Fruit fly (Drosophila melanogaster): ENCODE measurements around the gene CG12091.

The CG12091 gene

DNA sequence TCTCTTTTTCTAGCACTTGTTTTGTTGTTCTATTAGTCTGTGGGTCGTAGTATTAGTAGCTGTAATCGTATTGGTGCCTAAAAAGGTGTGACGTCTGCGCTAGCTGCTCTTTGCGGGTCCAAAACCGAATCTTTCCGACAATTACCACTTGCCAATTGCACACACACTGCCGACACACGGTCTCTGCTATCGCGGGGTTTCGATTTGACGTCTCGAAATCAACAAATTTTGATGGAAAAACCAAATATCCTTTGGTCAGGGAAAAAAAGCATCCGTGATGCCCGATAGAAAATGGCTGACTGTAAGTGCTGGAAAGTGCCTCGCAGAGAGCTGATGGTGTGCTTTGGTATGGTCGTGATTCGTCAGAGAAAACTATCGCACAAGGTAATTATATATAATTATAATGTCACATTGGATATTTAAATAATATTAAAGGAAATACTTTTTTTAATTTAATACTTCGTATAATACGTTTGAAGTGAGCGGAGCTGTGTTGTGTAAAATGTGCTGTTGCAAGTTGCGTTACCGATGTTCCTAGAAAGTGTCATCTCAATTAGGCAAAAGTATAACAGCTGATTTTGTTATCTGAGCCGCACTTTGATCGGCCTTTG, 21.6 kb upstream of the CG12091 start, which contains the start of the genes Pex10 and CG12099 (continued):
- peak; percentile 82 for TF ChIP-seq otp (GFP tag; IDR thresholded peaks at IDR 0.05)
- peak; percentile 89 for TF ChIP-seq CG14441 (GFP tag; IDR thresholded peaks at IDR 0.05)
- peak; percentile 76 for TF ChIP-seq CG7987 (GFP tag; optimal IDR thresholded peaks at IDR 0.05)
- peak; percentile 89 for TF ChIP-seq Bgb (GFP tag; IDR thresholded peaks at IDR 0.05; ENCODE audit: partially characterized antibody)
- peak; percentile 83 for TF ChIP-seq ttk (GFP tag; IDR thresholded peaks at IDR 0.05)
- TF ChIP-seq unpg (GFP tag; optimal IDR thresholded peaks at IDR 0.05) = peak; percentile 86
- TF ChIP-seq NfI (GFP tag; optimal IDR thresholded peaks at IDR 0.05) = peak; percentile 90
- peak; percentile 88 for TF ChIP-seq zfh1 (GFP tag; IDR thresholded peaks at IDR 0.05)
- TF ChIP-seq CG2202 (tag; optimal IDR thresholded peaks at IDR 0.05) = peak; percentile 69
- peak; percentile 85 for TF ChIP-seq CG3281 (GFP tag; optimal IDR thresholded peaks at IDR 0.05)
- TF ChIP-seq Dip3 (GFP tag; optimal IDR thresholded peaks at IDR 0.05) = peak; percentile 73
- peak; percentile 92 for TF ChIP-seq CG10543 (GFP tag; optimal IDR thresholded peaks at IDR 0.05)
- TF ChIP-seq abd-A (tag; optimal IDR thresholded peaks at IDR 0.05) = no peak
- TF ChIP-seq CG17385 (GFP tag; optimal IDR thresholded peaks at IDR 0.05) = peak; percentile 76
- peak; percentile 93 for TF ChIP-seq NFAT (GFP tag; IDR thresholded peaks at IDR 0.05)
- TF ChIP-seq sc (optimal IDR thresholded peaks at IDR 0.05) = no peak
- no peak for TF ChIP-seq sc (GFP tag; optimal IDR thresholded peaks at IDR 0.05)
- peak; percentile 84 for TF ChIP-seq E2f1 (GFP tag; IDR thresholded peaks at IDR 0.05)
- TF ChIP-seq Taf1 (GFP tag; IDR thresholded peaks at IDR 0.05) = peak; percentile 86
- peak; percentile 91 for TF ChIP-seq H2.0 (GFP tag; IDR thresholded peaks at IDR 0.05)
- no peak for TF ChIP-seq usp (GFP tag; optimal IDR thresholded peaks at IDR 0.05)
- peak; percentile 90 for TF ChIP-seq croc (GFP tag; conservative IDR thresholded peaks at IDR 0.05)
- TF ChIP-seq chinmo (GFP tag; IDR thresholded peaks at IDR 0.05; ENCODE audit: partially characterized antibody) = peak; percentile 45; the same call in 1 of the 4 replicates
- no peak for TF ChIP-seq CG12236 (GFP tag; optimal IDR thresholded peaks at IDR 0.05)
- no peak for TF ChIP-seq z (GFP tag; IDR thresholded peaks at IDR 0.05)
- TF ChIP-seq Poxn (GFP tag; IDR thresholded peaks at IDR 0.05) = peak; percentile 73
- TF ChIP-seq D19A (tag; optimal IDR thresholded peaks at IDR 0.05) = no peak
- TF ChIP-seq ind (GFP tag; optimal IDR thresholded peaks at IDR 0.05) = peak; percentile 91
- TF ChIP-seq Camta (GFP tag; optimal IDR thresholded peaks at IDR 0.05) = peak; percentile 48
- peak; percentile 93 for TF ChIP-seq CG17361 (GFP tag; IDR thresholded peaks at IDR 0.05)
- TF ChIP-seq vvl (GFP tag; IDR thresholded peaks at IDR 0.05) = peak; percentile 93
- peak in 1 of 3 experiments; percentile 56 for TF ChIP-seq Stat92E (GFP tag; optimal IDR thresholded peaks at IDR 0.05)
- peak; percentile 85 for TF ChIP-seq peb (GFP tag; IDR thresholded peaks at IDR 0.05)
- peak; percentile 83 for TF ChIP-seq CG9437 (GFP tag; optimal IDR thresholded peaks at IDR 0.05)
- TF ChIP-seq Antp (GFP tag; optimal IDR thresholded peaks at IDR 0.05) = peak; percentile 62
- peak; percentile 70 for TF ChIP-seq ATbp (GFP tag; optimal IDR thresholded peaks at IDR 0.05)
- TF ChIP-seq CG34224 (GFP tag; IDR thresholded peaks at IDR 0.05; ENCODE audit: partially characterized antibody) = peak; percentile 89
- no peak for TF ChIP-seq dimm (GFP tag; IDR thresholded peaks at IDR 0.05)
- TF ChIP-seq odd (GFP tag; optimal IDR thresholded peaks at IDR 0.05) = no peak
- TF ChIP-seq bowl (GFP tag; IDR thresholded peaks at IDR 0.05) = peak; percentile 64; the same call in 1 of the 2 replicates
- peak; percentile 16 for TF ChIP-seq run (tag; optimal IDR thresholded peaks at IDR 0.05)
- TF ChIP-seq nerfin-2 (GFP tag; IDR thresholded peaks at IDR 0.05; ENCODE audit: partially characterized antibody) = peak; percentile 80
- TF ChIP-seq phol (tag; optimal IDR thresholded peaks at IDR 0.05) = peak; percentile 100
- TF ChIP-seq ranshi (GFP tag; IDR thresholded peaks at IDR 0.05) = peak; percentile 91
- peak; percentile 56 for TF ChIP-seq CG5245 (GFP tag; optimal IDR thresholded peaks at IDR 0.05)
- TF ChIP-seq CG12299 (tag; optimal IDR thresholded peaks at IDR 0.05) = peak; percentile 80
- TF ChIP-seq CrebB (tag; optimal IDR thresholded peaks at IDR 0.05) = peak; percentile 72
- TF ChIP-seq CG6175 (GFP tag; IDR thresholded peaks at IDR 0.05) = peak; percentile 84
- peak; percentile 60 for TF ChIP-seq CG2875 (GFP tag; optimal IDR thresholded peaks at IDR 0.05)
